Fruit fly (Drosophila melanogaster) whole organism, embryonic: ENCODE results near the gene CG31960.

Experiments used
- Atf3 ChIP-seq: fragments of 200-800 bp; sonication (Bioruptor generic); optimal IDR thresholded peaks from 3 replicates; lab custom pipeline; 2016; ENCODE audit warnings: missing biosample characterization, missing genetic modification characterization
- Awh ChIP-seq: fragments of 200-800 bp; sonication (Bioruptor generic); IDR thresholded peaks from 2 replicates; pipeline ENCODE4, ENCODE4 v1.3.6; 2022; ENCODE audit warnings: missing biosample characterization, missing genetic modification characterization
- Bgb ChIP-seq: fragments of 200-800 bp; sonication (Bioruptor generic); IDR thresholded peaks from 2 replicates; pipeline ENCODE4 v1.3.6; 2022; ENCODE audit warnings: missing biosample characterization, missing genetic modification characterization; ENCODE audit not compliant: partially characterized antibody
- CG12744 ChIP-seq: fragments of 200-800 bp; sonication (Bioruptor generic); optimal IDR thresholded peaks from 2 replicates; lab custom pipeline; 2016; ENCODE audit warnings: missing biosample characterization, missing genetic modification characterization
- CG13424 ChIP-seq: fragments of 200-800 bp; sonication (Bioruptor generic); optimal IDR thresholded peaks from 2 replicates; lab custom pipeline; 2019; ENCODE audit warnings: missing biosample characterization, mild to moderate bottlenecking, missing genetic modification characterization, moderate library complexity
- CG15696 ChIP-seq: fragments of 200-800 bp; sonication (Bioruptor generic); optimal IDR thresholded peaks from 2 replicates; lab custom pipeline; 2019; ENCODE audit warnings: missing biosample characterization, mild to moderate bottlenecking, missing genetic modification characterization, moderate library complexity
- CG16813 ChIP-seq: fragments of 200-800 bp; sonication (Bioruptor generic); IDR thresholded peaks from 3 replicates; pipeline ENCODE4 v1.3.6; 2022; ENCODE audit warnings: missing biosample characterization, missing genetic modification characterization; ENCODE audit not compliant: partially characterized antibody
- CG1832 ChIP-seq: fragments of 200-800 bp; sonication (Bioruptor generic); optimal IDR thresholded peaks from 2 replicates; lab custom pipeline; 2017; ENCODE audit warnings: missing biosample characterization, mild to moderate bottlenecking, missing genetic modification characterization, inconsistent platforms
- CG2116 ChIP-seq: fragments of 200-800 bp; sonication (Bioruptor generic); optimal IDR thresholded peaks from 3 replicates; lab custom pipeline; 2018; ENCODE audit warnings: missing biosample characterization, mild to moderate bottlenecking, missing genetic modification characterization
- CG2678 ChIP-seq: fragments of 200-800 bp; sonication (Bioruptor generic); optimal IDR thresholded peaks from 3 replicates; lab custom pipeline; 2019; ENCODE audit warnings: missing biosample characterization, mild to moderate bottlenecking, missing genetic modification characterization, moderate library complexity
- CG30020 ChIP-seq: fragments of 200-800 bp; optimal IDR thresholded peaks from 2 replicates; lab custom pipeline; 2019; ENCODE audit warnings: missing biosample characterization, mild to moderate bottlenecking, missing genetic modification characterization, moderate library complexity
- CG30431 ChIP-seq: fragments of 200-800 bp; sonication (Bioruptor generic); optimal IDR thresholded peaks from 2 replicates; lab custom pipeline; 2017; ENCODE audit warnings: missing biosample characterization, missing genetic modification characterization
- CG3281 ChIP-seq: fragments of 200-800 bp; sonication (Bioruptor generic); optimal IDR thresholded peaks from 3 replicates; lab custom pipeline; 2017; ENCODE audit warnings: missing biosample characterization, mild to moderate bottlenecking, missing genetic modification characterization
- CG5180 ChIP-seq: fragments of 200-800 bp; sonication (Bioruptor generic); optimal IDR thresholded peaks from 3 replicates; lab custom pipeline; 2017; ENCODE audit warnings: missing biosample characterization, missing genetic modification characterization, mild to moderate bottlenecking, moderate library complexity, missing genetic modification reagents
- CG8359 ChIP-seq: fragments of 200-800 bp; sonication (Bioruptor generic); optimal IDR thresholded peaks from 2 replicates; lab custom pipeline; 2017; ENCODE audit warnings: missing biosample characterization, mild to moderate bottlenecking, missing genetic modification characterization, borderline replicate concordance
- CG8765 ChIP-seq: fragments of 200-800 bp; sonication (Bioruptor generic); IDR thresholded peaks from 2 replicates; pipeline ENCODE4 v1.3.6; 2022; ENCODE audit warnings: missing biosample characterization, missing genetic modification characterization
- Dp ChIP-seq: fragments of 200-800 bp; sonication (Bioruptor generic); optimal IDR thresholded peaks from 2 replicates; lab custom pipeline; 2018; ENCODE audit warnings: missing biosample characterization, mild to moderate bottlenecking, missing genetic modification characterization, moderate library complexity
- GATAe ChIP-seq: fragments of 200-800 bp; sonication (Bioruptor generic); conservative IDR thresholded peaks from 2 replicates; pipeline ENCODE4 v1.3.6; 2022; ENCODE audit warnings: missing biosample characterization, missing genetic modification characterization
- H2.0 ChIP-seq: fragments of 200-800 bp; sonication (Bioruptor generic); IDR thresholded peaks from 2 replicates; pipeline ENCODE4 v1.3.6; 2022; ENCODE audit warnings: missing biosample characterization, missing genetic modification characterization
- HHEX ChIP-seq: fragments of 200-800 bp; sonication (Bioruptor generic); optimal IDR thresholded peaks from 3 replicates; lab custom pipeline; 2017; ENCODE audit warnings: missing biosample characterization, mild to moderate bottlenecking, missing genetic modification characterization, missing genetic modification reagents
- HLH54F ChIP-seq: fragments of 200-800 bp; sonication (Bioruptor generic); optimal IDR thresholded peaks from 3 replicates; lab custom pipeline; 2016; ENCODE audit warnings: missing biosample characterization, missing genetic modification characterization
- MBD-R2 ChIP-seq: fragments of 200-800 bp; sonication (Bioruptor generic); IDR thresholded peaks from 2 replicates; pipeline ENCODE4 v1.3.6; 2022; ENCODE audit warnings: missing biosample characterization, missing genetic modification characterization
- NC2β ChIP-seq: fragments of 200-800 bp; sonication (Bioruptor generic); optimal IDR thresholded peaks from 2 replicates; lab custom pipeline; 2016; ENCODE audit warnings: missing biosample characterization, missing genetic modification characterization
- Pdp1 ChIP-seq, 2 experiments: fragments of 200-800 bp; sonication (Bioruptor generic); optimal IDR thresholded peaks; 3 replicates each; lab custom pipeline; 2016; ENCODE audit warnings: missing biosample characterization in 2 of 2, missing genetic modification characterization in 2 of 2, mild to moderate bottlenecking in 1 of 2, moderate library complexity in 1 of 2
- Side ChIP-seq: fragments of 200-800 bp; sonication (Bioruptor generic); optimal IDR thresholded peaks from 2 replicates; lab custom pipeline; 2016; ENCODE audit warnings: missing biosample characterization, missing genetic modification characterization
- ac ChIP-seq: fragments of 200-800 bp; sonication (Bioruptor generic); optimal IDR thresholded peaks from 3 replicates; lab custom pipeline; 2017; ENCODE audit warnings: missing biosample characterization, mild to moderate bottlenecking, missing genetic modification characterization
- bowl ChIP-seq: fragments of 200-800 bp; sonication (Bioruptor generic); IDR thresholded peaks from 2 replicates; pipeline ENCODE4 v1.3.6; 2022; ENCODE audit warnings: missing biosample characterization, missing genetic modification characterization
- btn ChIP-seq: fragments of 200-800 bp; sonication (Bioruptor generic); optimal IDR thresholded peaks from 2 replicates; lab custom pipeline; 2016; ENCODE audit warnings: missing biosample characterization, missing genetic modification characterization
- cg ChIP-seq: fragments of 200-800 bp; sonication (Bioruptor generic); optimal IDR thresholded peaks from 3 replicates; lab custom pipeline; 2019; ENCODE audit warnings: missing biosample characterization, mild to moderate bottlenecking, missing genetic modification characterization, moderate library complexity
- chif ChIP-seq, 2 experiments: fragments of 200-800 bp; sonication (Bioruptor generic); optimal IDR thresholded peaks; 3 replicates each; lab custom pipeline; 2016; ENCODE audit warnings: missing biosample characterization in 2 of 2, missing genetic modification characterization in 2 of 2
- croc ChIP-seq: fragments of 200-800 bp; sonication (Bioruptor generic); conservative IDR thresholded peaks from 3 replicates; pipeline ENCODE4 v1.3.6; 2022; ENCODE audit warnings: missing biosample characterization, missing genetic modification characterization
- dati ChIP-seq: fragments of 200-800 bp; sonication (Bioruptor generic); IDR thresholded peaks from 2 replicates; pipeline ENCODE4 v1.3.6; 2022; ENCODE audit warnings: missing biosample characterization, missing genetic modification characterization
- fd102C ChIP-seq: fragments of 200-800 bp; sonication (Bioruptor generic); optimal IDR thresholded peaks from 2 replicates; lab custom pipeline; 2018; ENCODE audit warnings: missing biosample characterization, mild to moderate bottlenecking, missing genetic modification characterization, moderate library complexity
- gfzf ChIP-seq: fragments of 200-800 bp; sonication (Bioruptor generic); optimal IDR thresholded peaks from 2 replicates; lab custom pipeline; 2016; ENCODE audit warnings: missing biosample characterization, mild to moderate bottlenecking, missing genetic modification characterization, moderate library complexity
- hbn ChIP-seq: fragments of 200-800 bp; sonication (Bioruptor generic); IDR thresholded peaks from 2 replicates; pipeline ENCODE4 v1.3.6; 2022; ENCODE audit warnings: missing biosample characterization, missing genetic modification characterization; ENCODE audit not compliant: partially characterized antibody
- her ChIP-seq: fragments of 200-800 bp; sonication (Bioruptor generic); optimal IDR thresholded peaks from 2 replicates; lab custom pipeline; 2016; ENCODE audit warnings: missing biosample characterization, missing genetic modification characterization
- ind ChIP-seq: fragments of 200-800 bp; sonication (Bioruptor generic); optimal IDR thresholded peaks from 3 replicates; lab custom pipeline; 2016; ENCODE audit warnings: missing biosample characterization, missing genetic modification characterization
- nau ChIP-seq: fragments of 200-800 bp; sonication (Bioruptor generic); optimal IDR thresholded peaks from 3 replicates; lab custom pipeline; 2017; ENCODE audit warnings: missing biosample characterization, mild to moderate bottlenecking, missing genetic modification characterization, missing genetic modification reagents
- nerfin-2 ChIP-seq: fragments of 200-800 bp; sonication (Bioruptor generic); IDR thresholded peaks from 2 replicates; pipeline ENCODE4 v1.3.6; 2022; ENCODE audit warnings: missing biosample characterization, missing genetic modification characterization; ENCODE audit not compliant: partially characterized antibody
- oc ChIP-seq: fragments of 200-800 bp; sonication (Bioruptor generic); optimal IDR thresholded peaks from 2 replicates; lab custom pipeline; 2018; ENCODE audit warnings: missing biosample characterization, mild to moderate bottlenecking, missing genetic modification characterization, moderate library complexity
- otp ChIP-seq: fragments of 200-800 bp; sonication (Bioruptor generic); IDR thresholded peaks from 3 replicates; pipeline ENCODE4, ENCODE4 v1.3.6; 2022; ENCODE audit warnings: missing biosample characterization, missing genetic modification characterization
- peb ChIP-seq: fragments of 200-800 bp; sonication (Bioruptor generic); IDR thresholded peaks from 2 replicates; pipeline ENCODE4 v1.3.6; 2022; ENCODE audit warnings: missing biosample characterization, missing genetic modification characterization
- repo ChIP-seq: fragments of 200-800 bp; sonication (Bioruptor generic); optimal IDR thresholded peaks from 2 replicates; lab custom pipeline; 2016; ENCODE audit warnings: missing biosample characterization, missing genetic modification characterization
- sim ChIP-seq: fragments of 200-800 bp; sonication (Bioruptor generic); IDR thresholded peaks from 2 replicates; pipeline ENCODE4 v1.3.6; 2022; ENCODE audit warnings: missing biosample characterization, missing genetic modification characterization
- slou ChIP-seq: fragments of 200-800 bp; sonication (Bioruptor generic); optimal IDR thresholded peaks from 3 replicates; lab custom pipeline; 2016; ENCODE audit warnings: missing biosample characterization, missing genetic modification characterization
- sug ChIP-seq: fragments of 200-800 bp; optimal IDR thresholded peaks from 2 replicates; lab custom pipeline; 2019; ENCODE audit warnings: missing biosample characterization, mild to moderate bottlenecking, missing genetic modification characterization, moderate library complexity
- tll ChIP-seq, 2 experiments: fragments of 200-800 bp in 1 of 2; fragments of >200 bp in 1 of 2; sonication (Bioruptor generic) in 1 of 2; optimal IDR thresholded peaks; 2 replicates each; lab custom pipeline; 2017 to 2019; ENCODE audit warnings: missing biosample characterization in 2 of 2, missing genetic modification characterization in 2 of 2, mild to moderate bottlenecking in 1 of 2, moderate library complexity in 1 of 2
- toy ChIP-seq: fragments of 200-800 bp; sonication (Bioruptor generic); IDR thresholded peaks from 2 replicates; pipeline ENCODE4 v1.3.6; 2022; ENCODE audit warnings: missing biosample characterization, missing genetic modification characterization
- trh ChIP-seq: fragments of 200-800 bp; sonication (Bioruptor generic); optimal IDR thresholded peaks from 2 replicates; lab custom pipeline; 2016; ENCODE audit warnings: missing biosample characterization, missing genetic modification characterization
- unpg ChIP-seq: fragments of 200-800 bp; sonication (Bioruptor generic); optimal IDR thresholded peaks from 3 replicates; lab custom pipeline; 2018; ENCODE audit warnings: missing biosample characterization, mild to moderate bottlenecking, missing genetic modification characterization, moderate library complexity
- yki ChIP-seq: fragments of >200 bp; optimal IDR thresholded peaks from 3 replicates; lab custom pipeline; 2018

CG31960 gene

DNA sequence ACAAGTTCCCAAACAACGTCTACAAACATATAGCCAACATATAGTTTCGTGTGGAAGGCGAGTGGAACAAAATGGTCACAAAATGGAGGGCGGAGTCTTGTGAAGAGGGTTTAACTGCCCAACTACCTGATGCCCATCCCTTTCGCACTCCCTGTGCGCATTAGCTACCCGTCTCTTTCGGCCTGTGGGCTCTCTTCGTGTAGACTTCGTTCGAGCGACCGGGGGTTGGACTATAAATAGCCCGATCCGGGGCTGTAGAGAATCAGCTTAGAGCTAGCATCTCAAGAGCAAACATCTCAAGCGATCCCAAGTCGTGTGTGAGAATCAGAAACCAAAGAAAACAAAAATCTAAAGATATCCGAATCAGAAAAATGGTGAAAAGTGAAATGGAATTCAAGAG lies 40.7 kb downstream of the CG31960 start, which contains the start of gene slp1 (continued):
- TF ChIP-seq CG13424 (tag; lab: Kevin White, UChicago) (no peak), fd102C (GFP tag; lab: Kevin White, UChicago) (peak; percentile 12), nau (GFP tag; lab: Kevin White, UChicago) (no peak), btn (GFP tag; lab: Kevin White, UChicago) (no peak), ac (GFP tag; lab: Kevin White, UChicago) (no peak), Dp (GFP tag; lab: Kevin White, UChicago) (no peak), Bgb (peak; percentile 34; the same call in 1 of the 2 replicates), her (GFP tag; lab: Kevin White, UChicago) (no peak), croc (GFP tag; lab: Robert Waterston, UW) (no peak), HHEX (no peak), Awh (no peak), CG2116 (GFP tag; lab: Kevin White, UChicago) (no peak), unpg (GFP tag; lab: Kevin White, UChicago) (no peak), CG30020 (no peak), Pdp1 (GFP tag; optimal IDR thresholded peaks at IDR 0.05; lab: Kevin White, UChicago) (no peak), sim (GFP tag; lab: Robert Waterston, UW) (no peak), CG1832 (GFP tag; lab: Kevin White, UChicago) (peak; percentile 94), repo (GFP tag; lab: Kevin White, UChicago) (no peak), gfzf (GFP tag; lab: Kevin White, UChicago) (no peak), nerfin-2 (GFP tag; lab: Robert Waterston, UW) (no peak), HLH54F (GFP tag; lab: Kevin White, UChicago) (no peak), slou (GFP tag; lab: Kevin White, UChicago) (no peak), ind (GFP tag; lab: Kevin White, UChicago) (no peak), chif (GFP tag; optimal IDR thresholded peaks at IDR 0.05; lab: Kevin White, UChicago) (peak in 1 of 2 experiments; percentile 3), CG12744 (GFP tag; lab: Kevin White, UChicago) (no peak), dati (GFP tag; lab: Robert Waterston, UW) (no peak), Atf3 (GFP tag; lab: Kevin White, UChicago) (no peak), GATAe (GFP tag; lab: Robert Waterston, UW) (no peak), H2.0 (no peak), hbn (0 out of 2 replicates have a peak, but pooled peaks have one; percentile 17), tll (GFP tag; optimal IDR thresholded peaks at IDR 0.05; lab: Kevin White, UChicago) (no peak), CG5180 (GFP tag; lab: Kevin White, UChicago) (no peak), yki (lab: Kevin White, UChicago) (no peak), sug (no peak), peb (no peak), toy (GFP tag; lab: Robert Waterston, UW) (no peak), oc (tag; lab: Kevin White, UChicago) (peak; percentile 80), MBD-R2 (GFP tag; lab: Robert Waterston, UW) (no peak), CG15696 (peak; percentile 6), NC2β (GFP tag; lab: Kevin White, UChicago) (no peak), cg (GFP tag; lab: Kevin White, UChicago) (peak; percentile 77), CG8359 (no peak), CG30431 (GFP tag; lab: Kevin White, UChicago) (no peak), CG2678 (tag; lab: Kevin White, UChicago) (no peak), Side (GFP tag; lab: Kevin White, UChicago) (no peak), otp (GFP tag; lab: Robert Waterston, UW) (no peak), CG8765 (GFP tag; lab: Robert Waterston, UW) (0 out of 2 replicates have a peak, but pooled peaks have one; percentile 7), trh (GFP tag; lab: Kevin White, UChicago) (no peak), bowl (GFP tag; lab: Robert Waterston, UW) (no peak), CG16813 (GFP tag; lab: Robert Waterston, UW) (no peak), CG3281 (no peak)
